Fruit fly (Drosophila melanogaster) whole organism, embryonic: ENCODE data around the gene CG17364.
A peak's percentile ranks its signal among the peaks of the same experiment; 100 is the strongest.

Source experiments
- Antp ChIP-seq: fragments of 200-800 bp; sonication (Bioruptor generic); optimal IDR thresholded peaks from 3 replicates; lab custom pipeline; 2016; ENCODE audit warnings: missing biosample characterization, missing genetic modification characterization
- Bteb2 ChIP-seq: fragments of 200-800 bp; sonication (Bioruptor generic); optimal IDR thresholded peaks from 2 replicates; lab custom pipeline; 2016; ENCODE audit warnings: missing biosample characterization, missing genetic modification characterization
- CG10209 ChIP-seq: fragments of 200-800 bp; sonication (Bioruptor generic); optimal IDR thresholded peaks from 3 replicates; lab custom pipeline; 2017; ENCODE audit warnings: missing biosample characterization, mild to moderate bottlenecking, missing genetic modification characterization, missing genetic modification reagents
- CG1024 ChIP-seq: fragments of 200-800 bp; sonication (Bioruptor generic); IDR thresholded peaks from 2 replicates; pipeline ENCODE4 v1.3.6; 2022; ENCODE audit warnings: missing biosample characterization, missing genetic modification characterization
- CG10267 ChIP-seq: fragments of 200-800 bp; sonication (Bioruptor generic); optimal IDR thresholded peaks from 2 replicates; lab custom pipeline; 2018; ENCODE audit warnings: missing biosample characterization, mild to moderate bottlenecking, missing genetic modification characterization, moderate library complexity
- CG10979 ChIP-seq: fragments of 200-800 bp; sonication (Bioruptor generic); optimal IDR thresholded peaks from 2 replicates; lab custom pipeline; 2018; ENCODE audit warnings: missing biosample characterization, mild to moderate bottlenecking, missing genetic modification characterization, moderate library complexity
- CG11504 ChIP-seq: fragments of 200-800 bp; sonication (Bioruptor generic); optimal IDR thresholded peaks from 3 replicates; lab custom pipeline; 2019; ENCODE audit warnings: missing biosample characterization, mild to moderate bottlenecking, missing genetic modification characterization, moderate library complexity
- CG11696 ChIP-seq: fragments of 200-800 bp; sonication (Bioruptor generic); IDR thresholded peaks from 2 replicates; pipeline ENCODE4 v1.3.6; 2022; ENCODE audit warnings: missing biosample characterization, missing genetic modification characterization
- CG12071 ChIP-seq: fragments of 200-800 bp; sonication (Bioruptor generic); optimal IDR thresholded peaks from 3 replicates; lab custom pipeline; 2018; ENCODE audit warnings: missing biosample characterization, mild to moderate bottlenecking, missing genetic modification characterization
- CG13894 ChIP-seq: fragments of 200-800 bp; sonication (Bioruptor generic); optimal IDR thresholded peaks from 3 replicates; lab custom pipeline; 2018; ENCODE audit warnings: missing biosample characterization, mild to moderate bottlenecking, missing genetic modification characterization, moderate library complexity
- CG14441 ChIP-seq: fragments of 200-800 bp; sonication (Bioruptor generic); IDR thresholded peaks from 2 replicates; pipeline ENCODE4 v1.3.6; 2022; ENCODE audit warnings: missing biosample characterization, missing genetic modification characterization
- CG15269 ChIP-seq: fragments of 200-800 bp; sonication (Bioruptor generic); optimal IDR thresholded peaks from 2 replicates; lab custom pipeline; 2018; ENCODE audit warnings: missing biosample characterization, mild to moderate bottlenecking, missing genetic modification characterization, moderate library complexity
- CG17568 ChIP-seq: fragments of 200-800 bp; sonication (Bioruptor generic); optimal IDR thresholded peaks from 2 replicates; lab custom pipeline; 2018; ENCODE audit warnings: missing biosample characterization, mild to moderate bottlenecking, missing genetic modification characterization, moderate library complexity
- CG17829 ChIP-seq: fragments of 200-800 bp; optimal IDR thresholded peaks from 2 replicates; lab custom pipeline; 2019; ENCODE audit warnings: missing biosample characterization, mild to moderate bottlenecking, missing genetic modification characterization, moderate library complexity
- CG18599 ChIP-seq: fragments of 200-800 bp; sonication (Bioruptor generic); optimal IDR thresholded peaks from 3 replicates; lab custom pipeline; 2017; ENCODE audit warnings: missing biosample characterization, missing genetic modification characterization, mild to moderate bottlenecking, moderate library complexity, missing genetic modification reagents
- CG3281 ChIP-seq: fragments of 200-800 bp; sonication (Bioruptor generic); optimal IDR thresholded peaks from 3 replicates; lab custom pipeline; 2017; ENCODE audit warnings: missing biosample characterization, mild to moderate bottlenecking, missing genetic modification characterization
- CG33213 ChIP-seq: fragments of 200-800 bp; sonication (Bioruptor generic); optimal IDR thresholded peaks from 3 replicates; lab custom pipeline; 2016; ENCODE audit warnings: missing biosample characterization, missing genetic modification characterization
- CG3847 ChIP-seq: fragments of 200-800 bp; sonication (Bioruptor generic); IDR thresholded peaks from 2 replicates; pipeline ENCODE4 v1.3.6; 2022; ENCODE audit warnings: missing biosample characterization, missing genetic modification characterization
- CG4404 ChIP-seq: fragments of 200-800 bp; sonication (Bioruptor generic); IDR thresholded peaks from 2 replicates; pipeline ENCODE4 v1.3.6; 2022; ENCODE audit warnings: missing biosample characterization, missing genetic modification characterization
- CG4854 ChIP-seq: fragments of 200-800 bp; sonication (Bioruptor generic); optimal IDR thresholded peaks from 2 replicates; lab custom pipeline; 2016; ENCODE audit warnings: missing biosample characterization, missing genetic modification characterization, inconsistent platforms
- CG8765 ChIP-seq: fragments of 200-800 bp; sonication (Bioruptor generic); IDR thresholded peaks from 2 replicates; pipeline ENCODE4 v1.3.6; 2022; ENCODE audit warnings: missing biosample characterization, missing genetic modification characterization
- Chrac-16 ChIP-seq: fragments of 200-800 bp; sonication (Bioruptor generic); optimal IDR thresholded peaks from 3 replicates; lab custom pipeline; 2016; ENCODE audit warnings: missing biosample characterization, missing genetic modification characterization
- Drgx ChIP-seq: fragments of 200-800 bp; sonication (Bioruptor generic); IDR thresholded peaks from 2 replicates; pipeline ENCODE4 v1.3.6; 2022; ENCODE audit warnings: missing biosample characterization, missing genetic modification characterization
- E2f2 ChIP-seq: fragments of 200-800 bp; sonication (Bioruptor generic); IDR thresholded peaks from 2 replicates; pipeline ENCODE4 v1.3.6; 2022; ENCODE audit warnings: missing biosample characterization, missing genetic modification characterization
- Ets97D ChIP-seq: fragments of 200-800 bp; sonication (Bioruptor generic); optimal IDR thresholded peaks from 3 replicates; lab custom pipeline; 2016; ENCODE audit warnings: missing biosample characterization, missing genetic modification characterization
- GATAe ChIP-seq: fragments of 200-800 bp; sonication (Bioruptor generic); conservative IDR thresholded peaks from 2 replicates; pipeline ENCODE4 v1.3.6; 2022; ENCODE audit warnings: missing biosample characterization, missing genetic modification characterization
- HLH54F ChIP-seq: fragments of 200-800 bp; sonication (Bioruptor generic); optimal IDR thresholded peaks from 3 replicates; lab custom pipeline; 2016; ENCODE audit warnings: missing biosample characterization, missing genetic modification characterization
- Kr ChIP-seq: fragments of 200-800 bp; sonication (Bioruptor generic); optimal IDR thresholded peaks from 2 replicates; lab custom pipeline; 2017; ENCODE audit warnings: missing biosample characterization, mild to moderate bottlenecking, missing genetic modification characterization
- Mrtf ChIP-seq: fragments of 200-800 bp; sonication (Bioruptor generic); IDR thresholded peaks from 3 replicates; pipeline ENCODE4 v1.3.6; 2022; ENCODE audit warnings: missing biosample characterization, missing genetic modification characterization
- Pdp1 ChIP-seq, 2 experiments: fragments of 200-800 bp; sonication (Bioruptor generic); optimal IDR thresholded peaks; 3 replicates each; lab custom pipeline; 2016; ENCODE audit warnings: missing biosample characterization in 2 of 2, missing genetic modification characterization in 2 of 2, mild to moderate bottlenecking in 1 of 2, moderate library complexity in 1 of 2
- ac ChIP-seq: fragments of 200-800 bp; sonication (Bioruptor generic); optimal IDR thresholded peaks from 3 replicates; lab custom pipeline; 2017; ENCODE audit warnings: missing biosample characterization, mild to moderate bottlenecking, missing genetic modification characterization
- bsh ChIP-seq, 2 experiments: fragments of 200-800 bp; sonication (Bioruptor generic); optimal IDR thresholded peaks; 2 replicates each; lab custom pipeline; 2017 to 2018; ENCODE audit warnings: mild to moderate bottlenecking in 2 of 2, missing biosample characterization in 2 of 2, missing genetic modification characterization in 2 of 2, moderate library complexity in 1 of 2
- crc ChIP-seq: fragments of 200-800 bp; sonication (Bioruptor generic); optimal IDR thresholded peaks from 2 replicates; lab custom pipeline; 2016; ENCODE audit warnings: missing biosample characterization, missing genetic modification characterization
- dmrt99B ChIP-seq: fragments of 200-800 bp; sonication (Bioruptor generic); optimal IDR thresholded peaks from 2 replicates; lab custom pipeline; 2018; ENCODE audit warnings: missing biosample characterization, mild to moderate bottlenecking, missing genetic modification characterization, moderate library complexity
- emc ChIP-seq: fragments of 200-800 bp; sonication (Bioruptor generic); optimal IDR thresholded peaks from 2 replicates; lab custom pipeline; 2016; ENCODE audit warnings: missing biosample characterization, missing genetic modification characterization
- fd102C ChIP-seq: fragments of 200-800 bp; sonication (Bioruptor generic); optimal IDR thresholded peaks from 2 replicates; lab custom pipeline; 2018; ENCODE audit warnings: missing biosample characterization, mild to moderate bottlenecking, missing genetic modification characterization, moderate library complexity
- grau ChIP-seq: fragments of 200-800 bp; optimal IDR thresholded peaks from 3 replicates; lab custom pipeline; 2019; ENCODE audit warnings: missing biosample characterization, mild to moderate bottlenecking, missing genetic modification characterization, moderate library complexity
- her ChIP-seq: fragments of 200-800 bp; sonication (Bioruptor generic); optimal IDR thresholded peaks from 2 replicates; lab custom pipeline; 2016; ENCODE audit warnings: missing biosample characterization, missing genetic modification characterization
- hth ChIP-seq: fragments of >200 bp; optimal IDR thresholded peaks from 2 replicates; lab custom pipeline; 2017; ENCODE audit warnings: inconsistent platforms
- klu ChIP-seq: fragments of 200-800 bp; sonication (Bioruptor generic); IDR thresholded peaks from 2 replicates; pipeline ENCODE4 v1.3.6; 2022; ENCODE audit warnings: missing biosample characterization, missing genetic modification characterization
- mam ChIP-seq: fragments of 200-800 bp; sonication (Bioruptor generic); optimal IDR thresholded peaks from 3 replicates; lab custom pipeline; 2016; ENCODE audit warnings: missing biosample characterization, missing genetic modification characterization
- mld ChIP-seq: fragments of 200-800 bp; sonication (Bioruptor generic); IDR thresholded peaks from 3 replicates; pipeline ENCODE4 v1.3.6; 2022; ENCODE audit warnings: missing biosample characterization, missing genetic modification characterization; ENCODE audit not compliant: partially characterized antibody
- odd ChIP-seq: fragments of 200-800 bp; sonication (Bioruptor generic); optimal IDR thresholded peaks from 2 replicates; lab custom pipeline; 2017; ENCODE audit warnings: missing biosample characterization, mild to moderate bottlenecking, missing genetic modification characterization
- phol ChIP-seq: fragments of 200-800 bp; sonication (Bioruptor generic); optimal IDR thresholded peaks from 3 replicates; lab custom pipeline; 2018; ENCODE audit warnings: missing biosample characterization, mild to moderate bottlenecking, missing genetic modification characterization, moderate library complexity
- pita ChIP-seq: fragments of 200-800 bp; sonication (Bioruptor generic); optimal IDR thresholded peaks from 2 replicates; lab custom pipeline; 2017; ENCODE audit warnings: missing biosample characterization, mild to moderate bottlenecking, missing genetic modification characterization
- prd ChIP-seq, 3 experiments: fragments of >200 bp in 2 of 3; fragments of 200-800 bp in 1 of 3; sonication (Bioruptor generic) in 1 of 3; optimal IDR thresholded peaks in 2 of 3; IDR thresholded peaks in 1 of 3; 2 replicates in 2 of 3; 3 replicates in 1 of 3; pipeline versions ENCODE4 v1.3.6 to Lab custom; 2017 to 2022; ENCODE audit warnings: missing biosample characterization in 1 of 3, missing genetic modification characterization in 1 of 3
- repo ChIP-seq: fragments of 200-800 bp; sonication (Bioruptor generic); optimal IDR thresholded peaks from 2 replicates; lab custom pipeline; 2016; ENCODE audit warnings: missing biosample characterization, missing genetic modification characterization
- sob ChIP-seq: fragments of 200-800 bp; sonication (Bioruptor generic); IDR thresholded peaks from 2 replicates; pipeline ENCODE4 v1.3.6; 2022; ENCODE audit warnings: missing biosample characterization, missing genetic modification characterization
- tin ChIP-seq: fragments of 200-800 bp; sonication (Bioruptor generic); optimal IDR thresholded peaks from 3 replicates; lab custom pipeline; 2016; ENCODE audit warnings: missing biosample characterization, missing genetic modification characterization
- tll ChIP-seq, 2 experiments: fragments of 200-800 bp in 1 of 2; fragments of >200 bp in 1 of 2; sonication (Bioruptor generic) in 1 of 2; optimal IDR thresholded peaks; 2 replicates each; lab custom pipeline; 2017 to 2019; ENCODE audit warnings: missing biosample characterization in 2 of 2, missing genetic modification characterization in 2 of 2, mild to moderate bottlenecking in 1 of 2, moderate library complexity in 1 of 2

CG17364 gene

DNA sequence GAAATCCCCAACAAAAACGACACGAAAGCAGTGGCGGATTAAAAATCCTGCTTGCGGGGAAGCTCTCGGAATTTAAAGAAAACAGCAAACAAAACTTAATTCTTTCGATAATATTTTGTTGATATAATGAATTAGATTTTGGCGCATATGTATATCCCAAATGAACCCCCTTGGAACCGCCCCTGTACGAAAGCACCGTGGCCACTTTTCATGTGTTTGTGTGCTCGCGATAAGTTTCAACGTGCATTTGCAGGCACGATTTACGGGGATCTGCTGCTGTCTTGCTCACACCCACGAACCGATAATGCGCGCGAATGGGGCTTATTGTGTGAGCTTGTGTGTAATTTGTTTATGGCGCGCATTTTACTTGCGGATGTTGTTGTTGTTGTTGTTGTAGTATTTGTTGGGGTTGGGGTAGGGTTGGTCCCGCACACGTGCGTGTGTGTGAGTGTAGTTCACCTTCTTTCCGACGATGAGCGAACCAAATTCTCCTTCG is 11.8 kb upstream of the CG17364 start (continued):
- no peak for TF ChIP-seq tll (GFP tag; optimal IDR thresholded peaks at IDR 0.05; lab: Kevin White, UChicago)
- peak; percentile 46; the same call in 1 of the 2 replicates for TF ChIP-seq klu
- no peak for TF ChIP-seq mld (GFP tag; lab: Robert Waterston, UW)
- TF ChIP-seq Chrac-16 (GFP tag; lab: Kevin White, UChicago), result peak; percentile 94
- TF ChIP-seq CG3281 (GFP tag; lab: Kevin White, UChicago), result peak; percentile 93
- TF ChIP-seq CG15269 (tag; lab: Kevin White, UChicago), result peak; percentile 98
- peak; percentile 96 for TF ChIP-seq HLH54F (GFP tag; lab: Kevin White, UChicago)
- TF ChIP-seq Kr (GFP tag; lab: Kevin White, UChicago), result no peak
- TF ChIP-seq emc (GFP tag; lab: Kevin White, UChicago), result peak; percentile 89
- peak; percentile 98 for TF ChIP-seq CG14441 (GFP tag; lab: Robert Waterston, UW)
- peak; percentile 94 for TF ChIP-seq CG33213
- TF ChIP-seq CG17568 (GFP tag; lab: Kevin White, UChicago), result no peak
- peak; percentile 78 for TF ChIP-seq E2f2 (GFP tag; lab: Robert Waterston, UW)
- peak; percentile 95 for TF ChIP-seq CG10209
- peak; percentile 97 for TF ChIP-seq Antp (GFP tag; lab: Kevin White, UChicago)
- TF ChIP-seq odd, result peak; percentile 90
- peak; percentile 43 for TF ChIP-seq ac
- no peak for TF ChIP-seq prd (optimal IDR thresholded peaks at IDR 0.05; lab: Kevin White, UChicago)
- TF ChIP-seq prd (GFP tag; IDR thresholded peaks at IDR 0.05; lab: Robert Waterston, UW), result peak; percentile 93
- TF ChIP-seq CG12071, result peak; percentile 95
- TF ChIP-seq CG17829 (tag; lab: Kevin White, UChicago), result peak; percentile 87
- TF ChIP-seq CG4854 (GFP tag; lab: Kevin White, UChicago), result peak; percentile 92
- peak; percentile 88 for TF ChIP-seq CG13894 (tag; lab: Kevin White, UChicago)
- peak; percentile 98 for TF ChIP-seq dmrt99B
- TF ChIP-seq CG18599, result peak; percentile 96
- TF ChIP-seq hth (lab: Kevin White, UChicago), result no peak
- peak; percentile 91 for TF ChIP-seq CG1024 (GFP tag; lab: Robert Waterston, UW)
- peak; percentile 99 for TF ChIP-seq Drgx (GFP tag; lab: Robert Waterston, UW)
- peak; percentile 83 for TF ChIP-seq GATAe
- TF ChIP-seq CG10267 (tag; lab: Kevin White, UChicago), result peak; percentile 79
- peak; percentile 92 for TF ChIP-seq Bteb2 (GFP tag; lab: Kevin White, UChicago)
- peak; percentile 95 for TF ChIP-seq crc (GFP tag; lab: Kevin White, UChicago)
- TF ChIP-seq repo (GFP tag; lab: Kevin White, UChicago), result peak; percentile 94
- TF ChIP-seq CG3847 (GFP tag; lab: Robert Waterston, UW), result peak; percentile 93
- peak; percentile 3 for TF ChIP-seq fd102C (GFP tag; lab: Kevin White, UChicago)
- TF ChIP-seq tin (GFP tag; lab: Kevin White, UChicago), result peak; percentile 97
- peak; percentile 93 for TF ChIP-seq grau (tag; lab: Kevin White, UChicago)
- peak; percentile 85 for TF ChIP-seq CG11696 (GFP tag; lab: Robert Waterston, UW)
- TF ChIP-seq CG4404 (GFP tag; lab: Robert Waterston, UW), result peak; percentile 74
- no peak for TF ChIP-seq pita
- peak; percentile 91 for TF ChIP-seq Mrtf (GFP tag; lab: Robert Waterston, UW)
- TF ChIP-seq Ets97D (GFP tag; lab: Kevin White, UChicago), result peak; percentile 81
- peak; percentile 96 for TF ChIP-seq CG11504 (tag; lab: Kevin White, UChicago)
- TF ChIP-seq mam (GFP tag; lab: Kevin White, UChicago), result peak; percentile 97
- peak; percentile 97 for TF ChIP-seq sob (GFP tag; lab: Robert Waterston, UW)
- TF ChIP-seq CG10979 (tag; lab: Kevin White, UChicago), result peak; percentile 92
- TF ChIP-seq phol (tag; lab: Kevin White, UChicago), result peak; percentile 95
- peak; percentile 91 for TF ChIP-seq her (GFP tag; lab: Kevin White, UChicago)
- peak; percentile 80 for TF ChIP-seq CG8765 (GFP tag; lab: Robert Waterston, UW)
- peak; percentile 95 to 97 for TF ChIP-seq bsh (GFP tag; optimal IDR thresholded peaks at IDR 0.05; lab: Kevin White, UChicago)
- peak; percentile 95 to 96 for TF ChIP-seq Pdp1 (GFP tag; optimal IDR thresholded peaks at IDR 0.05; lab: Kevin White, UChicago)
